Fruit fly (Drosophila melanogaster) whole organism, prepupa: ENCODE data around the gene Vha100-2.

ENCODE experiments used
- Blimp-1 ChIP-seq: fragments of 200-800 bp; sonication (Bioruptor generic); optimal IDR thresholded peaks from 3 replicates; lab custom pipeline; 2017; ENCODE audit warnings: missing biosample characterization, missing genetic modification characterization, mild to moderate bottlenecking, moderate library complexity, missing genetic modification reagents
- CG10631 ChIP-seq: fragments of 200-800 bp; sonication (Bioruptor generic); optimal IDR thresholded peaks from 2 replicates; lab custom pipeline; 2016; ENCODE audit warnings: missing biosample characterization, missing genetic modification characterization
- CG11762 ChIP-seq: fragments of 200-800 bp; sonication (Bioruptor generic); optimal IDR thresholded peaks from 3 replicates; lab custom pipeline; 2016; ENCODE audit warnings: missing biosample characterization, missing genetic modification characterization; ENCODE audit not compliant: insufficient read depth
- CG11902 ChIP-seq: fragments of 200-800 bp; sonication (Bioruptor generic); optimal IDR thresholded peaks from 3 replicates; lab custom pipeline; 2016; ENCODE audit warnings: missing biosample characterization, missing genetic modification characterization
- CG15336 ChIP-seq: fragments of 200-800 bp; sonication (Bioruptor generic); IDR thresholded peaks from 2 replicates; pipeline ENCODE4 v1.3.6; 2022; ENCODE audit warnings: missing biosample characterization, missing genetic modification characterization
- CG16779 ChIP-seq: fragments of 200-800 bp; sonication (Bioruptor generic); optimal IDR thresholded peaks from 3 replicates; lab custom pipeline; 2017; ENCODE audit warnings: missing biosample characterization, mild to moderate bottlenecking, missing genetic modification characterization
- CG3032 ChIP-seq: fragments of 200-800 bp; optimal IDR thresholded peaks from 2 replicates; lab custom pipeline; 2019; ENCODE audit warnings: missing biosample characterization, mild to moderate bottlenecking, missing genetic modification characterization, moderate library complexity
- CG31627 ChIP-seq: fragments of 200-800 bp; sonication (Bioruptor generic); optimal IDR thresholded peaks from 3 replicates; lab custom pipeline; 2016; ENCODE audit warnings: missing biosample characterization, missing genetic modification characterization
- CG32006 ChIP-seq: fragments of 200-800 bp; sonication (Bioruptor generic); optimal IDR thresholded peaks from 3 replicates; lab custom pipeline; 2017; ENCODE audit warnings: missing biosample characterization, mild to moderate bottlenecking, missing genetic modification characterization
- CG34406 ChIP-seq: fragments of 200-800 bp; sonication (Bioruptor generic); optimal IDR thresholded peaks from 3 replicates; lab custom pipeline; 2016; ENCODE audit warnings: missing biosample characterization, missing genetic modification characterization
- CG3919 ChIP-seq: fragments of 200-800 bp; sonication (Bioruptor generic); optimal IDR thresholded peaks from 3 replicates; lab custom pipeline; 2016; ENCODE audit warnings: missing biosample characterization, missing genetic modification characterization
- CG4318 ChIP-seq: fragments of 200-800 bp; sonication (Bioruptor generic); optimal IDR thresholded peaks from 3 replicates; lab custom pipeline; 2017; ENCODE audit warnings: missing biosample characterization, mild to moderate bottlenecking, missing genetic modification characterization
- CG6163 ChIP-seq: fragments of 200-800 bp; sonication (Bioruptor generic); IDR thresholded peaks from 3 replicates; pipeline ENCODE4 v1.3.6; 2022; ENCODE audit warnings: missing biosample characterization, missing genetic modification characterization
- CG6276 ChIP-seq: fragments of 200-800 bp; sonication (Bioruptor generic); optimal IDR thresholded peaks from 2 replicates; lab custom pipeline; 2017; ENCODE audit warnings: missing biosample characterization, mild to moderate bottlenecking, missing genetic modification characterization
- CG6792 ChIP-seq: fragments of 200-800 bp; sonication (Bioruptor generic); optimal IDR thresholded peaks from 3 replicates; lab custom pipeline; 2016; ENCODE audit warnings: missing biosample characterization, missing genetic modification characterization
- CG6808 ChIP-seq: fragments of 200-800 bp; sonication (Bioruptor generic); optimal IDR thresholded peaks from 3 replicates; lab custom pipeline; 2017; ENCODE audit warnings: missing biosample characterization, missing genetic modification characterization, mild to moderate bottlenecking, moderate library complexity, missing genetic modification reagents
- CG8119 ChIP-seq: fragments of 200-800 bp; sonication (Bioruptor generic); IDR thresholded peaks from 3 replicates; pipeline ENCODE4 v1.3.6; 2022; ENCODE audit warnings: missing biosample characterization, missing genetic modification characterization
- CG8319 ChIP-seq: fragments of 200-800 bp; sonication (Bioruptor generic); optimal IDR thresholded peaks from 3 replicates; lab custom pipeline; 2016; ENCODE audit warnings: missing biosample characterization, missing genetic modification characterization
- CG9139 ChIP-seq: fragments of 200-800 bp; sonication (Bioruptor generic); optimal IDR thresholded peaks from 3 replicates; lab custom pipeline; 2017; ENCODE audit warnings: missing biosample characterization, mild to moderate bottlenecking, missing genetic modification characterization
- Eip75B ChIP-seq: fragments of 200-800 bp; sonication (Bioruptor generic); optimal IDR thresholded peaks from 3 replicates; lab custom pipeline; 2016; ENCODE audit warnings: missing biosample characterization, missing genetic modification characterization
- Eip78C ChIP-seq: fragments of 200-800 bp; sonication (Bioruptor generic); peaks from one replicate; lab custom pipeline; 2016; ENCODE audit warnings: missing biosample characterization, missing genetic modification characterization
- Eip93F ChIP-seq: fragments of 200-800 bp; sonication (Bioruptor generic); optimal IDR thresholded peaks from 2 replicates; lab custom pipeline; 2016; ENCODE audit warnings: missing biosample characterization, mild to moderate bottlenecking, missing genetic modification characterization
- Ets21C ChIP-seq: fragments of 200-800 bp; sonication (Bioruptor generic); optimal IDR thresholded peaks from 3 replicates; lab custom pipeline; 2016; ENCODE audit warnings: missing biosample characterization, missing genetic modification characterization
- Ets96B ChIP-seq: fragments of 200-800 bp; optimal IDR thresholded peaks from 2 replicates; lab custom pipeline; 2019; ENCODE audit warnings: missing biosample characterization, mild to moderate bottlenecking, missing genetic modification characterization, moderate library complexity
- Gug ChIP-seq: fragments of 200-800 bp; sonication (Bioruptor generic); IDR thresholded peaks from 2 replicates; pipeline ENCODE4 v1.3.6; 2022; ENCODE audit warnings: missing biosample characterization, missing genetic modification characterization
- Hr4 ChIP-seq: fragments of 200-800 bp; sonication (Bioruptor generic); optimal IDR thresholded peaks from 3 replicates; lab custom pipeline; 2016; ENCODE audit warnings: missing biosample characterization, missing genetic modification characterization
- Lpt ChIP-seq: fragments of 200-800 bp; sonication (Bioruptor generic); optimal IDR thresholded peaks from 3 replicates; lab custom pipeline; 2016; ENCODE audit warnings: missing biosample characterization, missing genetic modification characterization
- Met ChIP-seq: fragments of 200-800 bp; sonication (Bioruptor generic); optimal IDR thresholded peaks from 3 replicates; lab custom pipeline; 2016; ENCODE audit warnings: missing biosample characterization, missing genetic modification characterization
- Smox ChIP-seq: fragments of 200-800 bp; sonication (Bioruptor generic); optimal IDR thresholded peaks from 3 replicates; lab custom pipeline; 2016; ENCODE audit warnings: missing biosample characterization, missing genetic modification characterization
- Sox102F ChIP-seq: fragments of 200-800 bp; sonication (Bioruptor generic); optimal IDR thresholded peaks from 2 replicates; lab custom pipeline; 2016; ENCODE audit warnings: missing biosample characterization, mild to moderate bottlenecking, missing genetic modification characterization
- Sox15 ChIP-seq: fragments of 200-800 bp; sonication (Bioruptor generic); optimal IDR thresholded peaks from 3 replicates; lab custom pipeline; 2016; ENCODE audit warnings: missing biosample characterization, missing genetic modification characterization
- achi ChIP-seq: fragments of 200-800 bp; sonication (Bioruptor generic); optimal IDR thresholded peaks from 3 replicates; lab custom pipeline; 2016; ENCODE audit warnings: missing biosample characterization, missing genetic modification characterization
- acj6 ChIP-seq: fragments of 200-800 bp; sonication (Bioruptor generic); optimal IDR thresholded peaks from 3 replicates; lab custom pipeline; 2016; ENCODE audit warnings: missing biosample characterization, missing genetic modification characterization
- cyc ChIP-seq: fragments of 200-800 bp; sonication (Bioruptor generic); optimal IDR thresholded peaks from 3 replicates; lab custom pipeline; 2016; ENCODE audit warnings: missing biosample characterization, missing genetic modification characterization
- dsx ChIP-seq: fragments of 200-800 bp; optimal IDR thresholded peaks from 3 replicates; lab custom pipeline; 2019; ENCODE audit warnings: missing biosample characterization, mild to moderate bottlenecking, missing genetic modification characterization, moderate library complexity; ENCODE audit not compliant: poor library complexity, severe bottlenecking
- eg ChIP-seq: fragments of 200-800 bp; sonication (Bioruptor generic); IDR thresholded peaks from 3 replicates; pipeline ENCODE4 v1.3.6; 2022; ENCODE audit warnings: missing biosample characterization, missing genetic modification characterization
- esn ChIP-seq: fragments of 200-800 bp; sonication (Bioruptor generic); optimal IDR thresholded peaks from 2 replicates; lab custom pipeline; 2016; ENCODE audit warnings: missing biosample characterization, mild to moderate bottlenecking, missing genetic modification characterization, moderate library complexity
- fd59A ChIP-seq: fragments of 200-800 bp; sonication (Bioruptor generic); optimal IDR thresholded peaks from 2 replicates; lab custom pipeline; 2017; ENCODE audit warnings: missing biosample characterization, mild to moderate bottlenecking, missing genetic modification characterization, missing genetic modification reagents
- lz ChIP-seq: fragments of 200-800 bp; sonication (Bioruptor generic); optimal IDR thresholded peaks from 3 replicates; lab custom pipeline; 2016; ENCODE audit warnings: missing biosample characterization, missing genetic modification characterization
- net ChIP-seq: fragments of 200-800 bp; sonication (Bioruptor generic); optimal IDR thresholded peaks from 3 replicates; lab custom pipeline; 2016; ENCODE audit warnings: missing biosample characterization, missing genetic modification characterization
- pdm3 ChIP-seq: fragments of 200-800 bp; sonication (Bioruptor generic); optimal IDR thresholded peaks from 3 replicates; lab custom pipeline; 2016; ENCODE audit warnings: missing biosample characterization, missing genetic modification characterization
- spab ChIP-seq: fragments of 200-800 bp; sonication (Bioruptor generic); optimal IDR thresholded peaks from 2 replicates; lab custom pipeline; 2017; ENCODE audit warnings: missing biosample characterization, mild to moderate bottlenecking, missing genetic modification characterization, missing genetic modification reagents
- ss ChIP-seq, 2 experiments: fragments of 200-800 bp; sonication (Bioruptor generic); optimal IDR thresholded peaks; 2 replicates in 1 of 2; 3 replicates in 1 of 2; lab custom pipeline; 2017 to 2018; ENCODE audit warnings: mild to moderate bottlenecking in 2 of 2, missing biosample characterization in 2 of 2, missing genetic modification characterization in 2 of 2, moderate library complexity in 1 of 2
- svp ChIP-seq: fragments of 200-800 bp; sonication (Bioruptor generic); peaks from one replicate; lab custom pipeline; 2016; ENCODE audit warnings: missing biosample characterization, missing genetic modification characterization
- topi ChIP-seq: fragments of 200-800 bp; sonication (Bioruptor generic); optimal IDR thresholded peaks from 3 replicates; lab custom pipeline; 2016; ENCODE audit warnings: missing biosample characterization, missing genetic modification characterization
- vri ChIP-seq: fragments of 200-800 bp; sonication (Bioruptor generic); optimal IDR thresholded peaks from 3 replicates; lab custom pipeline; 2016; ENCODE audit warnings: missing biosample characterization, mild to moderate bottlenecking, missing genetic modification characterization

The Vha100-2 gene

DNA sequence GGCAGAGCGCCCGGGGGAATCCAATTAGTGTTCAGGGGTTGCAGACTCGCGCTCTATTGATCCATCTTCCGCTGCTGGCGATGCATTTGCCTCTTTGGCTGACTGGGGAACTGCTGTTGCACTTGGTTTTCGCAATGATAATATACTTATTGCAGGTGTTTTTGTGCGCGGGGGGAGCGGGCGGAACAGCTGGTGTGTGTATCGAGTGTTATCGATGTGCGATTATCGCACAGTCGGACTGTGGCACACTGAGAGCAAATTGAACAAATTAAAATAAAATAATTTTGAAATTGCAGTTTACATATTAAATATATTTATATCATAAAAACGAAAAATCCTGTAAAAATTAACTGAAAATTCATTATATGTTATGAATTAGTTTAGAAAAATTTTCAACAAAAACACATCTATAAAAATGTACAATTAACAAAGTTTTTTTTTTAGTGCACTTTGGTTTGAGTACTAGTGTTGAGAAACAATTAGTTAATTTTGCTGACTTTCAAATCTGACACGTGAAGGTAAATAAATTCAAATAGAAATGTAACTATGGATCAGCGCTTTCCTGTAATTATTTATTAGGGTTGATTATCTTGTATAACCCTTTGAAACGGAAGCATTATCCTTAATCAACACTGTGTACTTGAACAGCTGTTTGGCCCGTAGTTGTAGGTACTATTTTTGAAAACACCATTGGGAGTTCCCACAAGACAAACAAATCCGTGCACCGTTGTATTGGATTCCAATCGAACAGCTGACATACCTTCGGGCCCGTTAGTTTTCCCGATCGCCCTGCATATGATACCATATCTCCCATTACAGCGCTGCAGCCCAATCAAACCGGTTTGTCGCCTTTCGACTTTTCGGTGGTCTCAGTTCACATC, 3.8 kb upstream of the Vha100-2 start, which contains the start of the genes Wdr37 and koko (continued):
- TF ChIP-seq Ets21C (peak; percentile 82), CG10631 (GFP tag; lab: Kevin White, UChicago) (peak; percentile 98), CG16779 (tag; lab: Kevin White, UChicago) (peak; percentile 85), pdm3 (GFP tag; lab: Kevin White, UChicago) (peak; percentile 91), Eip78C (GFP tag; lab: Kevin White, UChicago) (peak; percentile 98), ss (GFP tag; optimal IDR thresholded peaks at IDR 0.05; lab: Kevin White, UChicago) (peak; percentile 87 to 94), CG11762 (GFP tag; lab: Kevin White, UChicago) (peak; percentile 95), CG31627 (GFP tag; lab: Kevin White, UChicago) (peak; percentile 89), CG6808 (GFP tag; lab: Kevin White, UChicago) (peak; percentile 72), eg (peak; percentile 98), CG6163 (GFP tag; lab: Robert Waterston, UW) (peak; percentile 96), CG6276 (peak; percentile 85), Hr4 (peak; percentile 92), esn (GFP tag; lab: Kevin White, UChicago) (peak; percentile 96), CG6792 (peak; percentile 94), CG11902 (GFP tag; lab: Kevin White, UChicago) (peak; percentile 90), Sox102F (peak; percentile 89), CG9139 (GFP tag; lab: Kevin White, UChicago) (peak; percentile 89), Sox15 (GFP tag; lab: Kevin White, UChicago) (peak; percentile 90), cyc (GFP tag; lab: Kevin White, UChicago) (peak; percentile 94), vri (GFP tag; lab: Kevin White, UChicago) (peak; percentile 86), CG3032 (peak; percentile 98), Eip93F (GFP tag; lab: Kevin White, UChicago) (peak; percentile 86), Lpt (GFP tag; lab: Kevin White, UChicago) (peak; percentile 96), CG15336 (GFP tag; lab: Robert Waterston, UW) (peak; percentile 98), Blimp-1 (GFP tag; lab: Kevin White, UChicago) (peak; percentile 83), Ets96B (peak; percentile 98), lz (GFP tag; lab: Kevin White, UChicago) (peak; percentile 89), Gug (peak; percentile 98), Eip75B (GFP tag; lab: Kevin White, UChicago) (peak; percentile 92), CG8119 (GFP tag; lab: Robert Waterston, UW) (peak; percentile 98), topi (GFP tag; lab: Kevin White, UChicago) (peak; percentile 89), fd59A (GFP tag; lab: Kevin White, UChicago) (peak; percentile 83), dsx (GFP tag; lab: Kevin White, UChicago) (peak; percentile 94), svp (GFP tag; lab: Kevin White, UChicago) (peak; percentile 96), Met (GFP tag; lab: Kevin White, UChicago) (peak; percentile 90), achi (GFP tag; lab: Kevin White, UChicago) (peak; percentile 95), net (peak; percentile 93), spab (GFP tag; lab: Kevin White, UChicago) (peak; percentile 87), CG34406 (peak; percentile 97)

- no peak for TF ChIP-seq CG32006 (GFP tag; lab: Kevin White, UChicago)
- TF ChIP-seq CG3919: no peak
- no peak for TF ChIP-seq achi (GFP tag; lab: Kevin White, UChicago)
- no peak for TF ChIP-seq dsx (GFP tag; lab: Kevin White, UChicago)
- TF ChIP-seq Ets96B: no peak
- TF ChIP-seq acj6 (GFP tag; lab: Kevin White, UChicago): no peak
- no peak for TF ChIP-seq CG9139 (GFP tag; lab: Kevin White, UChicago)
- TF ChIP-seq Hr4: no peak
- TF ChIP-seq Smox: no peak
- TF ChIP-seq CG34406: no peak
- no peak for TF ChIP-seq CG6276
- TF ChIP-seq CG4318 (GFP tag; lab: Kevin White, UChicago): no peak
- no peak for TF ChIP-seq CG6163 (GFP tag; lab: Robert Waterston, UW)
- no peak for TF ChIP-seq Gug
- no peak for TF ChIP-seq CG8319 (GFP tag; lab: Kevin White, UChicago)
- no peak for TF ChIP-seq Ets21C
Observed at dm6 chr3R:18399698-18400020, 690 bp upstream of the Vha100-2 start.
